Worm (Caenorhabditis elegans): ENCODE data around the gene mcm-5.

Gene mcm-5

DNA sequence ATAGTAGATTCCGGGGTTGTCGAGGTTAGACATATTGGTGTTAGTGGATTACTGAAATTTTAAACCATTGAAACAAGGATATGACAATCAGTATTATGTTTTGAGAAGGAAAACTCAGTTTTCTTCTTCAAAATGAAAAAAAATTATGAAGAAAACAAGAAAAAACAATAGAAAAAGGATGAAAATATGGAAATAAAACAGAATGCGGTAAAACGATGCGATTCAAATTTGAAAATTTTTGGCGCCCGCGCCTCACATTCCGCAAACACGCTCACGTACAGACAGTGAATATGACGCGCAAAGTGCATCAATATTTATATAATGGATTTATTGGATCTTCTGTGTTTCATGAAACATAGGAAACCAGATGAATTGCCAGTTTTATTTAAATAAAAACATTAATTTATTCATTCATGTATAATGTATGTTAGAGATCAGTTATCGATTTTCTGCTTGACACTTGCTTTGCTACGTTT, at the start of gene mcm-5:
mcm-5 (minus strand) TSS at position 51 of the 476 bp plus-strand sequence.
- TF ChIP-seq snu-23 (GFP tag; optimal IDR thresholded peaks at IDR 0.05), result peak; percentile 65
- TF ChIP-seq blmp-1 (tag; optimal IDR thresholded peaks at IDR 0.05), result peak; percentile 52
- TF ChIP-seq ceh-90 (tag; optimal IDR thresholded peaks at IDR 0.05), result no peak
- TF ChIP-seq ceh-82 (tag; optimal IDR thresholded peaks at IDR 0.05), result peak in 1 of 3 experiments; percentile 9
- peak; percentile 34 for TF ChIP-seq swsn-7 (tag; optimal IDR thresholded peaks at IDR 0.05)
- peak; percentile 54 to 75 for TF ChIP-seq lsy-2 (tag; optimal IDR thresholded peaks at IDR 0.05)
- TF ChIP-seq unc-130 (tag; optimal IDR thresholded peaks at IDR 0.05), result peak; percentile 77
- TF ChIP-seq lin-39 (tag; optimal IDR thresholded peaks at IDR 0.05), result no peak
- TF ChIP-seq nhr-20 (tag; optimal IDR thresholded peaks at IDR 0.05), result peak; percentile 34
- no peak for TF ChIP-seq nhr-28 (tag; optimal IDR thresholded peaks at IDR 0.05)
- TF ChIP-seq lin-14 (GFP tag; optimal IDR thresholded peaks at IDR 0.05), result no peak
- TF ChIP-seq F16B12.6 (tag; optimal IDR thresholded peaks at IDR 0.05), result peak; percentile 86
- peak; percentile 82 to 89 for TF ChIP-seq lin-35 (GFP tag; optimal IDR thresholded peaks at IDR 0.05)
- peak; percentile 3 for TF ChIP-seq lin-15B (tag; optimal IDR thresholded peaks at IDR 0.05)
- TF ChIP-seq pqm-1 (tag; optimal IDR thresholded peaks at IDR 0.05), result no peak
- TF ChIP-seq vab-15 (tag; optimal IDR thresholded peaks at IDR 0.05), result no peak
- TF ChIP-seq nhr-90 (tag; optimal IDR thresholded peaks at IDR 0.05; ENCODE audit: poor library complexity), result peak; percentile 28
- TF ChIP-seq grh-1 (GFP tag; IDR thresholded peaks at IDR 0.05), result no peak
- TF ChIP-seq xbp-1 (tag; optimal IDR thresholded peaks at IDR 0.05), result peak; percentile 42
- no peak for TF ChIP-seq Y116A8C.19 (tag; optimal IDR thresholded peaks at IDR 0.05; ENCODE audit: borderline replicate concordance)
- peak; percentile 66 for TF ChIP-seq mep-1 (tag; optimal IDR thresholded peaks at IDR 0.05)
- no peak for TF ChIP-seq hlh-4 (tag; optimal IDR thresholded peaks at IDR 0.05)
- TF ChIP-seq skn-1 (tag; optimal IDR thresholded peaks at IDR 0.05), result peak; percentile 49
- peak; percentile 73 to 81 for TF ChIP-seq efl-1 (optimal IDR thresholded peaks at IDR 0.05)
- TF ChIP-seq efl-1 (GFP tag; optimal IDR thresholded peaks at IDR 0.05 in 1 of 2), result peak; percentile 88 to 98
- TF ChIP-seq nhr-19 (GFP tag; conservative IDR thresholded peaks at IDR 0.05), result 0 out of 2 replicates have a peak, but pooled peaks have one; percentile 16
- peak in 1 of 6 experiments; percentile 48 for TF ChIP-seq elt-3 (tag; optimal IDR thresholded peaks at IDR 0.05)
- no peak for TF ChIP-seq lir-3 (tag; optimal IDR thresholded peaks at IDR 0.05; ENCODE audit: poor library complexity)
- TF ChIP-seq C16A3.4 (tag; optimal IDR thresholded peaks at IDR 0.05), result peak; percentile 36
- TF ChIP-seq pax-3 (tag; optimal IDR thresholded peaks at IDR 0.05), result no peak
- peak; percentile 65 for TF ChIP-seq nhr-85 (tag)
- no peak for TF ChIP-seq nhr-77 (tag; optimal IDR thresholded peaks at IDR 0.05)
- peak; percentile 46 for TF ChIP-seq nhr-71 (tag; optimal IDR thresholded peaks at IDR 0.05)
- peak; percentile 84 to 91 (median 86) for TF ChIP-seq dpl-1 (GFP tag; optimal IDR thresholded peaks at IDR 0.05)

ce11 chrIII:4335614-4336013, 44.5 kb upstream of the mcm-5 start:
- TF ChIP-seq grh-1 (GFP tag; IDR thresholded peaks at IDR 0.05), result no peak
- TF ChIP-seq hpl-2 (GFP tag; optimal IDR thresholded peaks at IDR 0.05), result no peak
- no peak for TF ChIP-seq C04F5.9 (tag; optimal IDR thresholded peaks at IDR 0.05)
- TF ChIP-seq irx-1 (tag; optimal IDR thresholded peaks at IDR 0.05), result no peak
- TF ChIP-seq fkh-8 (tag; optimal IDR thresholded peaks at IDR 0.05), result peak; percentile 66
- TF ChIP-seq pag-3 (tag; optimal IDR thresholded peaks at IDR 0.05; ENCODE audit: borderline replicate concordance, insufficient read depth), result no peak
- TF ChIP-seq snpc-4 (tag; optimal IDR thresholded peaks at IDR 0.05), result no peak
- TF ChIP-seq unc-30 (tag; optimal IDR thresholded peaks at IDR 0.05), result no peak
- no peak for TF ChIP-seq sox-4 (tag; optimal IDR thresholded peaks at IDR 0.05)
- no peak for TF ChIP-seq Y116A8C.19 (tag; optimal IDR thresholded peaks at IDR 0.05; ENCODE audit: borderline replicate concordance)
- no peak for TF ChIP-seq ceh-88 (GFP tag; IDR thresholded peaks at IDR 0.05)
- TF ChIP-seq egl-27 (tag; optimal IDR thresholded peaks at IDR 0.05), result no peak
- no peak for TF ChIP-seq rnt-1 (tag; optimal IDR thresholded peaks at IDR 0.05)
- no peak for TF ChIP-seq efl-3 (GFP tag; optimal IDR thresholded peaks at IDR 0.05)
- TF ChIP-seq skn-1 (tag; optimal IDR thresholded peaks at IDR 0.05), result no peak
- TF ChIP-seq ztf-11 (tag; optimal IDR thresholded peaks at IDR 0.05), result peak in 1 of 2 experiments; percentile 25
- TF ChIP-seq pax-3 (tag; optimal IDR thresholded peaks at IDR 0.05), result no peak
- no peak for TF ChIP-seq C34B4.2 (tag; optimal IDR thresholded peaks at IDR 0.05)
- no peak for TF ChIP-seq lin-13 (GFP tag; optimal IDR thresholded peaks at IDR 0.05)
- no peak for TF ChIP-seq nhr-11 (tag; optimal IDR thresholded peaks at IDR 0.05)
- peak; percentile 7 for TF ChIP-seq blmp-1 (tag; optimal IDR thresholded peaks at IDR 0.05)
- TF ChIP-seq nhr-76 (tag; optimal IDR thresholded peaks at IDR 0.05), result no peak
- TF ChIP-seq zip-4 (GFP tag; optimal IDR thresholded peaks at IDR 0.05), result no peak
- TF ChIP-seq swsn-7 (tag; optimal IDR thresholded peaks at IDR 0.05), result peak; percentile 31
- peak in 1 of 2 experiments; percentile 46 for TF ChIP-seq lsy-2 (tag; optimal IDR thresholded peaks at IDR 0.05)
- peak; percentile 9 for TF ChIP-seq xbp-1 (tag; optimal IDR thresholded peaks at IDR 0.05)
- no peak for TF ChIP-seq F16B12.6 (tag; optimal IDR thresholded peaks at IDR 0.05)
